Fruit fly (Drosophila melanogaster) whole organism, embryonic: ENCODE results near the gene CG15877.
A peak's percentile ranks its signal among the peaks of the same experiment; 100 is the strongest.

ENCODE experiments used
- Bteb2 ChIP-seq: fragments of 200-800 bp; sonication (Bioruptor generic); optimal IDR thresholded peaks from 2 replicates; lab custom pipeline; 2016; ENCODE audit warnings: missing biosample characterization, missing genetic modification characterization
- CG1024 ChIP-seq: fragments of 200-800 bp; sonication (Bioruptor generic); IDR thresholded peaks from 2 replicates; pipeline ENCODE4 v1.3.6; 2022; ENCODE audit warnings: missing biosample characterization, missing genetic modification characterization
- CG12155 ChIP-seq: fragments of 200-800 bp; sonication (Bioruptor generic); optimal IDR thresholded peaks from 3 replicates; lab custom pipeline; 2016; ENCODE audit warnings: missing biosample characterization, missing genetic modification characterization
- CG12299 ChIP-seq: fragments of 200-800 bp; sonication (Bioruptor generic); optimal IDR thresholded peaks from 2 replicates; lab custom pipeline; 2018; ENCODE audit warnings: missing biosample characterization, mild to moderate bottlenecking, missing genetic modification characterization
- CG13894 ChIP-seq: fragments of 200-800 bp; sonication (Bioruptor generic); optimal IDR thresholded peaks from 3 replicates; lab custom pipeline; 2018; ENCODE audit warnings: missing biosample characterization, mild to moderate bottlenecking, missing genetic modification characterization, moderate library complexity
- CG17186 ChIP-seq: fragments of 200-800 bp; sonication (Bioruptor generic); optimal IDR thresholded peaks from 3 replicates; lab custom pipeline; 2017; ENCODE audit warnings: missing biosample characterization, missing genetic modification reagents, missing genetic modification characterization
- CG1792 ChIP-seq: fragments of 200-800 bp; sonication (Bioruptor generic); optimal IDR thresholded peaks from 2 replicates; lab custom pipeline; 2016; ENCODE audit warnings: missing biosample characterization, missing genetic modification characterization
- CG18011 ChIP-seq: fragments of 200-800 bp; sonication (Bioruptor generic); optimal IDR thresholded peaks from 2 replicates; lab custom pipeline; 2017; ENCODE audit warnings: missing biosample characterization, missing genetic modification characterization, mild to moderate bottlenecking, moderate library complexity, missing genotype
- CG3065 ChIP-seq: fragments of 200-800 bp; sonication (Bioruptor generic); optimal IDR thresholded peaks from 2 replicates; lab custom pipeline; 2016; ENCODE audit warnings: missing biosample characterization, missing genetic modification characterization
- CG4617 ChIP-seq: fragments of 200-800 bp; sonication (Bioruptor generic); optimal IDR thresholded peaks from 3 replicates; lab custom pipeline; 2016; ENCODE audit warnings: missing biosample characterization, missing genetic modification characterization, borderline replicate concordance
- CG4730 ChIP-seq: fragments of 200-800 bp; sonication (Bioruptor generic); IDR thresholded peaks from 2 replicates; pipeline ENCODE4 v1.3.6; 2022; ENCODE audit warnings: missing biosample characterization, missing genetic modification characterization
- CG6175 ChIP-seq: fragments of 200-800 bp; sonication (Bioruptor generic); IDR thresholded peaks from 3 replicates; pipeline ENCODE4 v1.3.6; 2022; ENCODE audit warnings: missing biosample characterization, missing genetic modification characterization
- CG6254 ChIP-seq: fragments of 200-800 bp; sonication (Bioruptor generic); optimal IDR thresholded peaks from 3 replicates; lab custom pipeline; 2017; ENCODE audit warnings: mild to moderate bottlenecking, missing biosample characterization, missing genetic modification reagents, missing genetic modification characterization
- CG6765 ChIP-seq: fragments of 200-800 bp; sonication (Bioruptor generic); optimal IDR thresholded peaks from 3 replicates; lab custom pipeline; 2017; ENCODE audit warnings: missing biosample characterization, mild to moderate bottlenecking, missing genetic modification characterization
- CG6813 ChIP-seq: fragments of 200-800 bp; sonication (Bioruptor generic); optimal IDR thresholded peaks from 2 replicates; lab custom pipeline; 2017; ENCODE audit warnings: missing biosample characterization, missing genetic modification characterization, mild to moderate bottlenecking, moderate library complexity, missing genetic modification reagents
- CG8765 ChIP-seq: fragments of 200-800 bp; sonication (Bioruptor generic); IDR thresholded peaks from 2 replicates; pipeline ENCODE4 v1.3.6; 2022; ENCODE audit warnings: missing biosample characterization, missing genetic modification characterization
- CG9727 ChIP-seq: fragments of 200-800 bp; sonication (Bioruptor generic); optimal IDR thresholded peaks from 3 replicates; lab custom pipeline; 2017; ENCODE audit warnings: missing biosample characterization, mild to moderate bottlenecking, missing genetic modification characterization
- CG9817 ChIP-seq: fragments of 200-800 bp; sonication (Bioruptor generic); optimal IDR thresholded peaks from 2 replicates; lab custom pipeline; 2018; ENCODE audit warnings: missing biosample characterization, mild to moderate bottlenecking, missing genetic modification characterization, moderate library complexity
- Chrac-16 ChIP-seq: fragments of 200-800 bp; sonication (Bioruptor generic); optimal IDR thresholded peaks from 3 replicates; lab custom pipeline; 2016; ENCODE audit warnings: missing biosample characterization, missing genetic modification characterization
- CkIIα-i1 ChIP-seq: fragments of 200-800 bp; sonication (Bioruptor generic); IDR thresholded peaks from 2 replicates; pipeline ENCODE4 v1.3.6; 2022; ENCODE audit warnings: missing biosample characterization, missing genetic modification characterization
- Dbx ChIP-seq: fragments of 200-800 bp; sonication (Bioruptor generic); IDR thresholded peaks from 3 replicates; pipeline ENCODE4 v1.3.6; 2022; ENCODE audit warnings: missing biosample characterization, missing genetic modification characterization
- Dfd ChIP-seq, 2 experiments: fragments of >200 bp; optimal IDR thresholded peaks; 2 replicates each; lab custom pipeline; 2017; ENCODE audit warnings: missing biosample characterization in 2 of 2, missing genetic modification characterization in 2 of 2
- Dip3 ChIP-seq: fragments of 200-800 bp; sonication (Bioruptor generic); optimal IDR thresholded peaks from 3 replicates; lab custom pipeline; 2016; ENCODE audit warnings: missing biosample characterization, missing genetic modification characterization
- Dll ChIP-seq: fragments of 200-800 bp; sonication (Bioruptor generic); IDR thresholded peaks from 4 replicates; pipeline ENCODE4 v1.3.6; 2022; ENCODE audit warnings: missing biosample characterization, missing genetic modification characterization; ENCODE audit not compliant: partially characterized antibody
- Dref ChIP-seq: fragments of 200-800 bp; sonication (Bioruptor generic); IDR thresholded peaks from 2 replicates; pipeline ENCODE4 v1.3.6; 2022; ENCODE audit warnings: missing biosample characterization, missing genetic modification characterization
- ERR ChIP-seq: fragments of 200-800 bp; sonication (Bioruptor generic); optimal IDR thresholded peaks from 2 replicates; lab custom pipeline; 2016; ENCODE audit warnings: missing biosample characterization, missing genetic modification characterization
- Eip74EF ChIP-seq, 2 experiments: fragments of 200-800 bp in 1 of 2; fragments of >200 bp in 1 of 2; sonication (Bioruptor generic) in 1 of 2; optimal IDR thresholded peaks; 2 replicates each; lab custom pipeline; 2017 to 2019; ENCODE audit warnings: missing biosample characterization in 2 of 2, missing genetic modification characterization in 2 of 2, mild to moderate bottlenecking in 1 of 2, moderate library complexity in 1 of 2
- Fer3 ChIP-seq: fragments of 200-800 bp; sonication (Bioruptor generic); optimal IDR thresholded peaks from 2 replicates; lab custom pipeline; 2018; ENCODE audit warnings: missing biosample characterization, mild to moderate bottlenecking, missing genetic modification characterization, moderate library complexity
- HLH3B ChIP-seq: fragments of 200-800 bp; sonication (Bioruptor generic); IDR thresholded peaks from 2 replicates; pipeline ENCODE4 v1.3.6; 2022; ENCODE audit warnings: missing biosample characterization, missing genetic modification characterization
- HLH4C ChIP-seq: fragments of 200-800 bp; sonication (Bioruptor generic); IDR thresholded peaks from 3 replicates; pipeline ENCODE4 v1.3.6; 2022; ENCODE audit warnings: missing biosample characterization, missing genetic modification characterization; ENCODE audit not compliant: partially characterized antibody
- Jarid2 ChIP-seq: fragments of 200-800 bp; sonication (Bioruptor generic); optimal IDR thresholded peaks from 3 replicates; lab custom pipeline; 2017; ENCODE audit warnings: mild to moderate bottlenecking, missing biosample characterization, missing genetic modification reagents, missing genetic modification characterization
- Mes4 ChIP-seq: fragments of 200-800 bp; sonication (Bioruptor generic); optimal IDR thresholded peaks from 2 replicates; lab custom pipeline; 2016; ENCODE audit warnings: missing biosample characterization, missing genetic modification characterization
- Myb ChIP-seq: fragments of 200-800 bp; sonication (Bioruptor generic); optimal IDR thresholded peaks from 2 replicates; lab custom pipeline; 2016; ENCODE audit warnings: missing biosample characterization, missing genetic modification characterization
- Nf-YC ChIP-seq: fragments of 200-800 bp; optimal IDR thresholded peaks from 3 replicates; lab custom pipeline; 2019; ENCODE audit warnings: missing biosample characterization, mild to moderate bottlenecking, missing genetic modification characterization, moderate library complexity
- Sry-δ ChIP-seq: fragments of 200-800 bp; sonication (Bioruptor generic); optimal IDR thresholded peaks from 2 replicates; lab custom pipeline; 2016; ENCODE audit warnings: missing biosample characterization, missing genetic modification characterization
- TFAM ChIP-seq: fragments of 200-800 bp; sonication (Bioruptor generic); optimal IDR thresholded peaks from 2 replicates; lab custom pipeline; 2017; ENCODE audit warnings: missing biosample characterization, missing genetic modification characterization, inconsistent platforms
- Trl ChIP-seq, 3 experiments: fragments of >200 bp in 2 of 3; fragments of 200-800 bp in 1 of 3; sonication (Bioruptor generic) in 1 of 3; optimal IDR thresholded peaks; 2 replicates in 1 of 3; 3 replicates in 2 of 3; lab custom pipeline; 2016 to 2017; ENCODE audit warnings: missing biosample characterization in 1 of 3, missing genetic modification characterization in 1 of 3
- amos ChIP-seq: fragments of 200-800 bp; sonication (Bioruptor generic); IDR thresholded peaks from 2 replicates; pipeline ENCODE4 v1.3.6; 2022; ENCODE audit warnings: missing biosample characterization, missing genetic modification characterization; ENCODE audit not compliant: partially characterized antibody
- ato ChIP-seq: fragments of 200-800 bp; sonication (Bioruptor generic); IDR thresholded peaks from 2 replicates; pipeline ENCODE4 v1.3.6; 2022; ENCODE audit warnings: missing biosample characterization, missing genetic modification characterization; ENCODE audit not compliant: partially characterized antibody
- bigmax ChIP-seq: fragments of 200-800 bp; sonication (Bioruptor generic); optimal IDR thresholded peaks from 2 replicates; lab custom pipeline; 2018; ENCODE audit warnings: missing biosample characterization, mild to moderate bottlenecking, missing genetic modification characterization
- cad ChIP-seq: fragments of >200 bp; optimal IDR thresholded peaks from 2 replicates; lab custom pipeline; 2017; ENCODE audit warnings: missing biosample characterization, missing genetic modification characterization
- corto ChIP-seq: fragments of 200-800 bp; sonication (Bioruptor generic); optimal IDR thresholded peaks from 2 replicates; lab custom pipeline; 2016; ENCODE audit warnings: missing biosample characterization, mild to moderate bottlenecking, missing genetic modification characterization, moderate library complexity
- grn ChIP-seq: fragments of 200-800 bp; sonication (Bioruptor generic); optimal IDR thresholded peaks from 3 replicates; lab custom pipeline; 2017; ENCODE audit warnings: missing biosample characterization, missing genetic modification characterization
- hth ChIP-seq: fragments of >200 bp; optimal IDR thresholded peaks from 2 replicates; lab custom pipeline; 2017; ENCODE audit warnings: inconsistent platforms
- pb ChIP-seq: fragments of 200-800 bp; sonication (Bioruptor generic); optimal IDR thresholded peaks from 3 replicates; lab custom pipeline; 2016; ENCODE audit warnings: missing biosample characterization, missing genetic modification characterization
- pnt ChIP-seq: fragments of 200-800 bp; sonication (Bioruptor generic); optimal IDR thresholded peaks from 3 replicates; lab custom pipeline; 2016; ENCODE audit warnings: missing biosample characterization, missing genetic modification characterization
- pum ChIP-seq: fragments of 200-800 bp; sonication (Bioruptor generic); optimal IDR thresholded peaks from 2 replicates; lab custom pipeline; 2016; ENCODE audit warnings: missing biosample characterization, missing genetic modification characterization
- slp2 ChIP-seq: fragments of 200-800 bp; sonication (Bioruptor generic); optimal IDR thresholded peaks from 2 replicates; lab custom pipeline; 2016; ENCODE audit warnings: missing biosample characterization, missing genetic modification characterization
- sqz ChIP-seq: fragments of 200-800 bp; sonication (Bioruptor generic); optimal IDR thresholded peaks from 3 replicates; lab custom pipeline; 2018; ENCODE audit warnings: missing biosample characterization, mild to moderate bottlenecking, missing genetic modification characterization
- ssp ChIP-seq: fragments of 200-800 bp; sonication (Bioruptor generic); IDR thresholded peaks from 2 replicates; pipeline ENCODE4 v1.3.6; 2022; ENCODE audit warnings: missing biosample characterization, missing genetic modification characterization
- zfh1 ChIP-seq: fragments of 200-800 bp; sonication (Bioruptor generic); IDR thresholded peaks from 3 replicates; pipeline ENCODE4 v1.3.6; 2022; ENCODE audit warnings: missing biosample characterization, missing genetic modification characterization

CG15877 gene

DNA sequence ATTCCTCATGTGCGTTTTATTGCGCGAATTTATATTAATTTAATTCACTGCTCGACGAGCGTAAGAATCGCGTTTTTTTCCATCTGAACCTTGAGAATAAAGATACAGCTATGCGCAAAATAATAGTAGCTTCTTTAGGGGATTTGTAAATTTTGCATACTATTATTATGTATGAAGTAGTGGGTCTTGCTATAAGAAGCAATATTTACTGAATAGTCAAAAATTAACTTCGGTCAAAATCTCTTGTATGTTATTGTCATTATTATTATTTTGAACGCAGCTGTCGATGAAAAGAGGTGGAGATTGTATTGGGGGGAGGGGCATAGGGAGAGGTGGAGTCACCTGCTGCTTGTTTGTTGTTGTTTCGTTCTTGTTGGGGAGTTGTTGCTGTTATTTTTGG is 41.4 kb upstream of the CG15877 start (continued):
- TF ChIP-seq Dll (no peak), Sry-δ (GFP tag; lab: Kevin White, UChicago) (peak; percentile 52), ERR (GFP tag; lab: Kevin White, UChicago) (no peak), CG9817 (tag; lab: Kevin White, UChicago) (peak; percentile 42), Nf-YC (tag; lab: Kevin White, UChicago) (peak; percentile 75), Trl (optimal IDR thresholded peaks at IDR 0.05; lab: Kevin White, UChicago) (no peak), Trl (GFP tag; optimal IDR thresholded peaks at IDR 0.05; lab: Kevin White, UChicago) (peak; percentile 75), CG1024 (GFP tag; lab: Robert Waterston, UW) (peak; percentile 78), Eip74EF (GFP tag; optimal IDR thresholded peaks at IDR 0.05; lab: Kevin White, UChicago) (peak in 1 of 2 experiments; percentile 91), Dfd (GFP tag; optimal IDR thresholded peaks at IDR 0.05; lab: Kevin White, UChicago) (no peak), CkIIα-i1 (peak; percentile 37; the same call in 1 of the 2 replicates), sqz (GFP tag; lab: Kevin White, UChicago) (peak; percentile 80), Chrac-16 (GFP tag; lab: Kevin White, UChicago) (peak; percentile 55), slp2 (peak; percentile 42), grn (GFP tag; lab: Kevin White, UChicago) (peak; percentile 4), Dip3 (GFP tag; lab: Kevin White, UChicago) (peak; percentile 5), CG6175 (GFP tag; lab: Robert Waterston, UW) (peak; percentile 61; the same call in 2 of the 3 replicates), CG8765 (GFP tag; lab: Robert Waterston, UW) (peak; percentile 59), bigmax (no peak), Dref (GFP tag; lab: Robert Waterston, UW) (no peak), CG13894 (peak; percentile 44), pb (peak; percentile 69), Dbx (GFP tag; lab: Robert Waterston, UW) (peak; percentile 83), CG9727 (GFP tag; lab: Kevin White, UChicago) (peak; percentile 89), pum (GFP tag; lab: Kevin White, UChicago) (peak; percentile 65), TFAM (GFP tag; lab: Kevin White, UChicago) (peak; percentile 56), CG12299 (tag; lab: Kevin White, UChicago) (peak; percentile 62), CG17186 (GFP tag; lab: Kevin White, UChicago) (peak; percentile 56), corto (GFP tag; lab: Kevin White, UChicago) (peak; percentile 58), Bteb2 (GFP tag; lab: Kevin White, UChicago) (peak; percentile 71), CG4617 (GFP tag; lab: Kevin White, UChicago) (peak; percentile 12), CG18011 (GFP tag; lab: Kevin White, UChicago) (peak; percentile 27), cad (GFP tag; lab: Kevin White, UChicago) (no peak), Myb (GFP tag; lab: Kevin White, UChicago) (peak; percentile 29), CG1792 (GFP tag; lab: Kevin White, UChicago) (peak; percentile 82), ato (GFP tag; lab: Robert Waterston, UW) (no peak), CG4730 (GFP tag; lab: Robert Waterston, UW) (peak; percentile 75), amos (GFP tag; lab: Robert Waterston, UW) (no peak), Jarid2 (GFP tag; lab: Kevin White, UChicago) (peak; percentile 61), Mes4 (GFP tag; lab: Kevin White, UChicago) (peak; percentile 50), CG6765 (peak; percentile 71), HLH3B (GFP tag; lab: Robert Waterston, UW) (peak; percentile 91), CG3065 (GFP tag; lab: Kevin White, UChicago) (no peak), zfh1 (GFP tag; lab: Robert Waterston, UW) (peak; percentile 84), ssp (GFP tag; lab: Robert Waterston, UW) (peak; percentile 62), hth (lab: Kevin White, UChicago) (no peak), pnt (GFP tag; lab: Kevin White, UChicago) (peak; percentile 56), CG6254 (GFP tag; lab: Kevin White, UChicago) (peak; percentile 84), CG12155 (GFP tag; lab: Kevin White, UChicago) (peak; percentile 55), CG6813 (GFP tag; lab: Kevin White, UChicago) (peak; percentile 87), Fer3 (peak; percentile 86), HLH4C (GFP tag; lab: Robert Waterston, UW) (no peak)
